Worm (Caenorhabditis elegans) whole organism, L4 larva: ENCODE data around the gene sra-32.

Experiments used
- lin-13 ChIP-seq: fragments of 150-350 bp; optimal IDR thresholded peaks from 2 replicates; lab custom pipeline; 2014; ENCODE audit warnings: missing biosample characterization, missing genetic modification reagents, missing genetic modification characterization
- lin-29 ChIP-seq: fragments of 200-800 bp; sonication (Bioruptor generic); IDR thresholded peaks from 2 replicates; pipeline ENCODE4 v1.3.6; 2022; ENCODE audit warnings: missing genetic modification reagents, missing genetic modification characterization, missing compliant biosample characterization
- nhr-237 ChIP-seq: sonication (generic microtip); optimal IDR thresholded peaks from 2 replicates; lab custom pipeline; 2017; ENCODE audit warnings: missing biosample characterization, missing genetic modification characterization
- nhr-28 ChIP-seq: fragments of 150-350 bp; optimal IDR thresholded peaks from 2 replicates; lab custom pipeline; 2014; ENCODE audit warnings: missing biosample characterization, missing genetic modification characterization
- nhr-6 ChIP-seq: fragments of 150-350 bp; optimal IDR thresholded peaks from 2 replicates; lab custom pipeline; 2014; ENCODE audit warnings: missing biosample characterization, missing genetic modification characterization
- spr-1 ChIP-seq: sonication (generic microtip); optimal IDR thresholded peaks from 2 replicates; lab custom pipeline; 2016; ENCODE audit warnings: mild to moderate bottlenecking, missing genetic modification characterization, missing compliant biosample characterization
- unc-39 ChIP-seq: sonication (generic microtip); optimal IDR thresholded peaks from 2 replicates; lab custom pipeline; 2017; ENCODE audit warnings: missing biosample characterization, missing genetic modification characterization

ce11 chrII:4550783-4551182 is 19.0 kb upstream of the sra-32 start, which contains the start of gene K07E1.1:
- TF ChIP-seq nhr-237 (tag; lab: Kevin White, UChicago) (no peak), nhr-28 (tag; lab: Kevin White, UChicago) (no peak), unc-39 (no peak), lin-29 (no peak), nhr-6 (tag; lab: Kevin White, UChicago) (no peak), lin-13 (GFP tag; lab: Kevin White, UChicago) (no peak), spr-1 (tag; lab: Kevin White, UChicago) (no peak)
